Worm (Caenorhabditis elegans) whole organism, L1 larva: ENCODE measurements around the gene ZK550.2.

ENCODE experiments used
- C04F5.9 ChIP-seq: sonication (generic microtip); optimal IDR thresholded peaks from 2 replicates; lab custom pipeline; 2016; ENCODE audit warnings: missing genetic modification characterization, missing compliant biosample characterization
- C16A3.4 ChIP-seq: fragments of 150-350 bp; optimal IDR thresholded peaks from 2 replicates; lab custom pipeline; 2014; ENCODE audit warnings: missing biosample characterization, missing genetic modification characterization
- C34B4.2 ChIP-seq: sonication (generic microtip); optimal IDR thresholded peaks from 2 replicates; lab custom pipeline; 2017; ENCODE audit warnings: mild to moderate bottlenecking, missing genetic modification characterization, missing compliant biosample characterization
- F16B12.6 ChIP-seq: fragments of 150-350 bp; optimal IDR thresholded peaks from 2 replicates; lab custom pipeline; 2014; ENCODE audit warnings: missing biosample characterization, missing genetic modification characterization
- alr-1 ChIP-seq: fragments of 200-800 bp; sonication (Bioruptor generic); optimal IDR thresholded peaks from 2 replicates; lab custom pipeline; 2018; ENCODE audit warnings: borderline replicate concordance, mild to moderate bottlenecking, missing genetic modification characterization, missing compliant biosample characterization
- aly-2 ChIP-seq: fragments of 150-350 bp; optimal IDR thresholded peaks from 2 replicates; lab custom pipeline; 2014; ENCODE audit warnings: missing biosample characterization, missing genetic modification characterization
- ceh-8 ChIP-seq: fragments of 200-800 bp; sonication (Bioruptor generic); optimal IDR thresholded peaks from 2 replicates; lab custom pipeline; 2018; ENCODE audit warnings: mild to moderate bottlenecking, missing genetic modification characterization, moderate library complexity, missing compliant biosample characterization
- ceh-82 ChIP-seq, 3 experiments: fragments of 150-350 bp in 1 of 3; sonication (generic microtip) in 2 of 3; optimal IDR thresholded peaks; 2 replicates each; lab custom pipeline; 2014 to 2017; ENCODE audit warnings: missing biosample characterization in 3 of 3, missing genetic modification characterization in 3 of 3
- ceh-90 ChIP-seq: sonication (generic microtip); optimal IDR thresholded peaks from 2 replicates; lab custom pipeline; 2016; ENCODE audit warnings: missing genetic modification characterization, missing compliant biosample characterization
- dsc-1 ChIP-seq: sonication (generic microtip); optimal IDR thresholded peaks from 2 replicates; lab custom pipeline; 2016; ENCODE audit warnings: mild to moderate bottlenecking, missing genetic modification characterization, missing compliant biosample characterization
- efl-1 ChIP-seq, 4 experiments: fragments of 150-350 bp; optimal IDR thresholded peaks in 3 of 4; peaks in 1 of 4; 1 replicate in 1 of 4; 2 replicates in 3 of 4; lab custom pipeline; 2014; ENCODE audit warnings: missing biosample characterization in 2 of 4, missing genetic modification characterization in 2 of 4, missing genetic modification reagents in 2 of 4
- egl-13 ChIP-seq: sonication (generic microtip); optimal IDR thresholded peaks from 2 replicates; lab custom pipeline; 2016; ENCODE audit warnings: missing genotype, missing genetic modification reagents, missing genetic modification characterization, missing compliant biosample characterization
- ets-5 ChIP-seq: fragments of 200-800 bp; sonication (Bioruptor generic); IDR thresholded peaks from 2 replicates; pipeline ENCODE4 v1.3.6; 2022; ENCODE audit warnings: missing genetic modification characterization, missing compliant biosample characterization
- fkh-8 ChIP-seq: sonication (generic microtip); optimal IDR thresholded peaks from 2 replicates; lab custom pipeline; 2016; ENCODE audit warnings: mild to moderate bottlenecking, missing genetic modification characterization, missing compliant biosample characterization
- fos-1 ChIP-seq: fragments of 150-350 bp; optimal IDR thresholded peaks from 2 replicates; lab custom pipeline; 2014; ENCODE audit warnings: missing biosample characterization, missing genetic modification characterization
- hlh-17 ChIP-seq: fragments of 200-800 bp; sonication (Bioruptor generic); optimal IDR thresholded peaks from 2 replicates; lab custom pipeline; 2018; ENCODE audit warnings: missing genetic modification characterization, mild to moderate bottlenecking, missing compliant biosample characterization, moderate library complexity, borderline replicate concordance
- hlh-4 ChIP-seq: sonication (generic microtip); optimal IDR thresholded peaks from 2 replicates; lab custom pipeline; 2016; ENCODE audit warnings: mild to moderate bottlenecking, missing genetic modification characterization, missing compliant biosample characterization
- hpl-2 ChIP-seq: fragments of 150-350 bp; optimal IDR thresholded peaks from 2 replicates; lab custom pipeline; 2014; ENCODE audit warnings: missing biosample characterization, missing genetic modification reagents, missing genetic modification characterization
- jun-1 ChIP-seq: fragments of 150-350 bp; optimal IDR thresholded peaks from 2 replicates; lab custom pipeline; 2014; ENCODE audit warnings: missing biosample characterization, missing genetic modification reagents, missing genetic modification characterization
- lin-15B ChIP-seq: fragments of 150-350 bp; sonication (generic microtip); optimal IDR thresholded peaks from 3 replicates; lab custom pipeline; 2014; ENCODE audit warnings: missing biosample characterization, missing genetic modification characterization
- lin-39 ChIP-seq: fragments of 150-350 bp; optimal IDR thresholded peaks from 2 replicates; lab custom pipeline; 2014; ENCODE audit warnings: missing biosample characterization, missing genetic modification reagents, missing genetic modification characterization
- lir-3 ChIP-seq: sonication (generic microtip); optimal IDR thresholded peaks from 2 replicates; lab custom pipeline; 2016; ENCODE audit warnings: mild to moderate bottlenecking, missing genetic modification characterization, moderate library complexity, missing compliant biosample characterization; ENCODE audit not compliant: poor library complexity
- lsy-2 ChIP-seq, 2 experiments: fragments of 150-350 bp; optimal IDR thresholded peaks; 2 replicates each; lab custom pipeline; 2014; ENCODE audit warnings: missing biosample characterization in 2 of 2, missing genetic modification characterization in 2 of 2
- mab-9 ChIP-seq: fragments of 200-800 bp; sonication (Bioruptor generic); IDR thresholded peaks from 2 replicates; pipeline ENCODE4 v1.3.6; 2022; ENCODE audit warnings: missing genetic modification reagents, missing genetic modification characterization, missing compliant biosample characterization
- mef-2 ChIP-seq: fragments of 150-350 bp; optimal IDR thresholded peaks from 2 replicates; lab custom pipeline; 2014; ENCODE audit warnings: missing biosample characterization, missing genetic modification characterization
- nhr-11 ChIP-seq: fragments of 150-350 bp; optimal IDR thresholded peaks from 2 replicates; lab custom pipeline; 2014; ENCODE audit warnings: missing biosample characterization, missing genetic modification characterization
- nhr-12 ChIP-seq: sonication (generic microtip); optimal IDR thresholded peaks from 2 replicates; lab custom pipeline; 2017; ENCODE audit warnings: missing biosample characterization, missing genetic modification characterization
- nhr-237 ChIP-seq: fragments of 150-350 bp; optimal IDR thresholded peaks from 2 replicates; lab custom pipeline; 2014; ENCODE audit warnings: missing biosample characterization, missing genetic modification characterization
- nhr-28 ChIP-seq: fragments of 150-350 bp; optimal IDR thresholded peaks from 2 replicates; lab custom pipeline; 2014; ENCODE audit warnings: missing biosample characterization, missing genetic modification characterization
- nhr-47 ChIP-seq: sonication (generic microtip); optimal IDR thresholded peaks from 2 replicates; lab custom pipeline; 2016; ENCODE audit warnings: mild to moderate bottlenecking, missing genetic modification characterization, moderate library complexity, missing compliant biosample characterization
- nhr-71 ChIP-seq: sonication (generic microtip); optimal IDR thresholded peaks from 2 replicates; lab custom pipeline; 2016; ENCODE audit warnings: mild to moderate bottlenecking, missing genetic modification characterization, moderate library complexity, missing compliant biosample characterization
- nhr-76 ChIP-seq: sonication (generic microtip); optimal IDR thresholded peaks from 2 replicates; lab custom pipeline; 2017; ENCODE audit warnings: missing biosample characterization, missing genetic modification characterization
- nhr-85 ChIP-seq: sonication (generic microtip); peaks from one replicate; lab custom pipeline; 2016; ENCODE audit warnings: missing genetic modification characterization, inconsistent platforms, missing compliant biosample characterization
- nhr-90 ChIP-seq: sonication (generic microtip); optimal IDR thresholded peaks from 2 replicates; lab custom pipeline; 2016; ENCODE audit warnings: mild to moderate bottlenecking, missing genetic modification characterization, missing compliant biosample characterization; ENCODE audit not compliant: poor library complexity
- pax-3 ChIP-seq: fragments of 200-800 bp; sonication (Bioruptor generic); optimal IDR thresholded peaks from 2 replicates; lab custom pipeline; 2018; ENCODE audit warnings: mild to moderate bottlenecking, missing genetic modification characterization, moderate library complexity, missing compliant biosample characterization
- pqm-1 ChIP-seq: sonication (generic microtip); optimal IDR thresholded peaks from 3 replicates; lab custom pipeline; 2017; ENCODE audit warnings: missing biosample characterization, missing genetic modification characterization
- skn-1 ChIP-seq: fragments of 150-350 bp; optimal IDR thresholded peaks from 2 replicates; lab custom pipeline; 2014; ENCODE audit warnings: missing biosample characterization, missing genetic modification characterization
- snpc-4 ChIP-seq: fragments of 150-350 bp; optimal IDR thresholded peaks from 2 replicates; lab custom pipeline; 2014; ENCODE audit warnings: missing biosample characterization, missing genetic modification characterization
- snu-23 ChIP-seq: sonication (generic microtip); optimal IDR thresholded peaks from 2 replicates; lab custom pipeline; 2016; ENCODE audit warnings: missing genetic modification characterization, missing compliant biosample characterization
- sox-4 ChIP-seq: sonication (generic microtip); optimal IDR thresholded peaks from 2 replicates; lab custom pipeline; 2016; ENCODE audit warnings: missing genetic modification characterization, missing compliant biosample characterization
- sptf-1 ChIP-seq: fragments of 150-350 bp; optimal IDR thresholded peaks from 2 replicates; lab custom pipeline; 2014; ENCODE audit warnings: missing biosample characterization, missing genetic modification characterization
- sup-37 ChIP-seq: fragments of 200-800 bp; sonication (Bioruptor generic); optimal IDR thresholded peaks from 2 replicates; lab custom pipeline; 2018; ENCODE audit warnings: mild to moderate bottlenecking, missing genetic modification characterization, missing compliant biosample characterization
- tlp-1 ChIP-seq: fragments of 150-350 bp; optimal IDR thresholded peaks from 2 replicates; lab custom pipeline; 2014; ENCODE audit warnings: missing biosample characterization, missing genetic modification characterization
- unc-98 ChIP-seq: fragments of 200-800 bp; sonication (Bioruptor generic); IDR thresholded peaks from 2 replicates; pipeline ENCODE4 v1.3.6; 2022; ENCODE audit warnings: missing genetic modification characterization, missing compliant biosample characterization
- xbp-1 ChIP-seq: sonication (generic microtip); optimal IDR thresholded peaks from 2 replicates; lab custom pipeline; 2016; ENCODE audit warnings: missing genetic modification characterization, missing compliant biosample characterization
- zip-4 ChIP-seq: fragments of 200-800 bp; sonication (Bioruptor generic); optimal IDR thresholded peaks from 2 replicates; lab custom pipeline; 2018; ENCODE audit warnings: mild to moderate bottlenecking, missing genetic modification characterization, moderate library complexity, missing compliant biosample characterization
- ztf-11 ChIP-seq, 2 experiments: sonication (generic microtip); optimal IDR thresholded peaks; 2 replicates each; lab custom pipeline; 2016 to 2017; ENCODE audit warnings: missing genetic modification characterization in 2 of 2, missing biosample characterization in 1 of 2, missing compliant biosample characterization in 1 of 2
- ztf-4 ChIP-seq: fragments of 150-350 bp; optimal IDR thresholded peaks from 2 replicates; lab custom pipeline; 2014; ENCODE audit warnings: missing biosample characterization, missing genetic modification characterization

Gene ZK550.2

ce11 chrIV:17285263-17285662 is 39.9 kb downstream of the ZK550.2 start (continued):
- TF ChIP-seq jun-1 (tag; lab: Kevin White, UChicago) (no peak), nhr-12 (no peak), ceh-8 (no peak), C16A3.4 (no peak), sptf-1 (tag; lab: Kevin White, UChicago) (no peak), xbp-1 (tag; lab: Kevin White, UChicago) (peak; percentile 53), egl-13 (tag; lab: Kevin White, UChicago) (peak; percentile 65), hlh-17 (GFP tag; lab: Kevin White, UChicago) (no peak), aly-2 (tag; lab: Kevin White, UChicago) (no peak), zip-4 (GFP tag; lab: Kevin White, UChicago) (no peak), tlp-1 (tag; lab: Kevin White, UChicago) (no peak), pqm-1 (tag; lab: Kevin White, UChicago) (no peak), nhr-76 (tag; lab: Kevin White, UChicago) (no peak), lin-15B (no peak), nhr-11 (tag; lab: Kevin White, UChicago) (no peak), nhr-28 (tag; lab: Kevin White, UChicago) (no peak), ztf-4 (tag; lab: Kevin White, UChicago) (no peak), F16B12.6 (tag; lab: Kevin White, UChicago) (no peak), nhr-71 (tag; lab: Kevin White, UChicago) (peak; percentile 67), sox-4 (tag; lab: Kevin White, UChicago) (no peak), snu-23 (peak; percentile 11), nhr-85 (tag; lab: Kevin White, UChicago) (no peak), mab-9 (no peak), unc-98 (GFP tag; lab: Robert Waterston, UW) (no peak), ceh-90 (no peak), fkh-8 (tag; lab: Kevin White, UChicago) (peak; percentile 40), snpc-4 (tag; lab: Kevin White, UChicago) (no peak), lin-39 (no peak), ceh-82 (tag; optimal IDR thresholded peaks at IDR 0.05; lab: Kevin White, UChicago) (peak in 2 of 3 experiments; percentile 5 to 37), sup-37 (GFP tag; lab: Kevin White, UChicago) (no peak), alr-1 (tag; lab: Kevin White, UChicago) (no peak), C34B4.2 (tag; lab: Kevin White, UChicago) (no peak), dsc-1 (peak; percentile 9), nhr-90 (tag; lab: Kevin White, UChicago) (no peak), mef-2 (tag; lab: Kevin White, UChicago) (peak; percentile 63), nhr-47 (tag; lab: Kevin White, UChicago) (peak; percentile 42), nhr-237 (tag; lab: Kevin White, UChicago) (no peak), ztf-11 (tag; optimal IDR thresholded peaks at IDR 0.05; lab: Kevin White, UChicago) (no peak), lsy-2 (tag; optimal IDR thresholded peaks at IDR 0.05; lab: Kevin White, UChicago) (peak in 1 of 2 experiments; percentile 59), hlh-4 (tag; lab: Kevin White, UChicago) (no peak), C04F5.9 (tag; lab: Kevin White, UChicago) (no peak), hpl-2 (GFP tag; lab: Kevin White, UChicago) (no peak)
- TF ChIP-seq, all 84 proteins: peak for 15

- TF ChIP-seq xbp-1 (tag; lab: Kevin White, UChicago): peak; percentile 58
- no peak for TF ChIP-seq C16A3.4
- no peak for TF ChIP-seq nhr-12
- TF ChIP-seq fos-1 (tag; lab: Kevin White, UChicago): no peak
- TF ChIP-seq jun-1 (tag; lab: Kevin White, UChicago): no peak
- no peak for TF ChIP-seq efl-1 (optimal IDR thresholded peaks at IDR 0.05; lab: Kevin White, UChicago)
- TF ChIP-seq efl-1 (GFP tag; optimal IDR thresholded peaks at IDR 0.05 in 1 of 2; lab: Kevin White, UChicago): peak in 1 of 2 experiments; percentile 57
- no peak for TF ChIP-seq skn-1 (tag; lab: Kevin White, UChicago)
- TF ChIP-seq F16B12.6 (tag; lab: Kevin White, UChicago): no peak
- TF ChIP-seq ets-5 (GFP tag; lab: Robert Waterston, UW): no peak
- TF ChIP-seq lir-3 (tag; lab: Kevin White, UChicago): no peak
- no peak for TF ChIP-seq lsy-2 (tag; optimal IDR thresholded peaks at IDR 0.05; lab: Kevin White, UChicago)
- TF ChIP-seq nhr-76 (tag; lab: Kevin White, UChicago): no peak
- TF ChIP-seq fkh-8 (tag; lab: Kevin White, UChicago): no peak
- TF ChIP-seq pax-3 (tag; lab: Kevin White, UChicago): no peak
- no peak for TF ChIP-seq sox-4 (tag; lab: Kevin White, UChicago)
Measured at ce11 chrIV:17287908-17288675, 42.7 kb downstream of the ZK550.2 start, which contains the start of gene zipt-7.1. TSS of gene zipt-7.1 (minus strand) at chrIV:17288139.
